Worm (Caenorhabditis elegans): ENCODE measurements around the gene srb-12.

The srb-12 gene

DNA sequence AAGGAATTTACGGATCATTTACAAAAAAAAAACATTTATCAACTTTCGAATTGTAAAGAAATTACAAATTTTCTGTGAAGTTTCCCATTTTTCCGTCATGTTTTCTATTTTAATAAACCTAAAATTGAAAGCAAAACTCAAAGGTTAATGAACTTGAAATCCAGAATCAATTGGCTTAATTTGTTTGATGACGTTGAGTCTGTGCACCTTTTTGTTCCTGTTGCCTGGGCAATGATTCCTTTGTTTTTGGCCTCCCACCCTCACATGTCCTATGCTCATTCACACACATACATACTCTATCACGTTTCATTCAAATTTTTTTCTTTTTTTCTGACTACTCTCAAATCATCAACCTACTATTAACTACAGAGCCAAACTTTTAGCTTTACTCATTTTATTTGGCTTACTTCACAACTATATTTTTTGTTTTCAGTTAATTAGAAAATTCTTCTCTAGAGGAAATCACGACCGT is 18.1 kb downstream of the srb-12 start, which contains the start of gene F58A6.2:
Gene F58A6.2, plus strand, starts transcription at position 422 of the 472 bp plus-strand sequence.
- no peak for TF ChIP-seq ceh-16 (tag; optimal IDR thresholded peaks at IDR 0.05)
- no peak for TF ChIP-seq C34F6.9 (tag; optimal IDR thresholded peaks at IDR 0.05)
- TF ChIP-seq nhr-10 (tag; optimal IDR thresholded peaks at IDR 0.05) = no peak
- TF ChIP-seq zag-1 (tag; optimal IDR thresholded peaks at IDR 0.05) = no peak
- no peak for TF ChIP-seq lsy-2 (tag; optimal IDR thresholded peaks at IDR 0.05)
- no peak for TF ChIP-seq fos-1 (tag; optimal IDR thresholded peaks at IDR 0.05)
- TF ChIP-seq nhr-12 (tag; optimal IDR thresholded peaks at IDR 0.05) = no peak
- TF ChIP-seq nhr-6 (tag; optimal IDR thresholded peaks at IDR 0.05) = no peak
- TF ChIP-seq ztf-1 (GFP tag; conservative IDR thresholded peaks at IDR 0.05) = no peak
- no peak for TF ChIP-seq alr-1 (tag; optimal IDR thresholded peaks at IDR 0.05)

DNA sequence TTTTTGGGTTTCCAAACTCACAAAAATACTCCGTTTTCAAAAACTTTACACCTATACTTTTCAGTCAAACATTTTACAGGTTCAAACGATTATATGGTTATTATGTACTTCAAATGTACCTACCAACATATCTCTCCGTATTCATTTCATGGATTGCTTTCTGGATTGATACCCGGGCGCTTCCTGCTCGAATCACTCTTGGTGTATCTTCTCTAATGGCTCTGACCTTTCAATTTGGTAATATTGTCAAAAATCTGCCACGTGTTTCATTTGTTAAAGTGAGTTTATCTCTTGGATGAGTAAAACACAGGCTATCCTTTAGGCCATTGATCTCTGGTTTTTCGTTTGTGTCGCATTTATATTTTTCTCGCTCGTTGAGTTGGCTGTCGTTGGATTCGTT is 22.6 kb downstream of the srb-12 start:
- TF ChIP-seq alr-1 (tag; optimal IDR thresholded peaks at IDR 0.05) (no peak), egl-27 (tag; optimal IDR thresholded peaks at IDR 0.05) (no peak), snpc-4 (tag; optimal IDR thresholded peaks at IDR 0.05) (no peak), unc-39 (tag; optimal IDR thresholded peaks at IDR 0.05) (no peak), sem-4 (tag; optimal IDR thresholded peaks at IDR 0.05) (no peak), fos-1 (tag; optimal IDR thresholded peaks at IDR 0.05) (no peak), ztf-1 (GFP tag; conservative IDR thresholded peaks at IDR 0.05) (no peak), sma-9 (GFP tag; optimal IDR thresholded peaks at IDR 0.05) (no peak), sma-9 (tag; optimal IDR thresholded peaks at IDR 0.05) (no peak), R02D3.7 (tag; optimal IDR thresholded peaks at IDR 0.05) (no peak), peb-1 (tag; optimal IDR thresholded peaks at IDR 0.05) (no peak), nhr-77 (tag; optimal IDR thresholded peaks at IDR 0.05) (no peak), gmeb-1 (tag; optimal IDR thresholded peaks at IDR 0.05) (no peak), crh-2 (tag; optimal IDR thresholded peaks at IDR 0.05) (no peak), nhr-237 (tag; optimal IDR thresholded peaks at IDR 0.05) (no peak), sma-3 (GFP tag; optimal IDR thresholded peaks at IDR 0.05) (no peak), ceh-16 (tag; optimal IDR thresholded peaks at IDR 0.05) (no peak), nhr-6 (tag; optimal IDR thresholded peaks at IDR 0.05) (no peak), ama-1 (optimal IDR thresholded peaks at IDR 0.05) (no peak)

DNA sequence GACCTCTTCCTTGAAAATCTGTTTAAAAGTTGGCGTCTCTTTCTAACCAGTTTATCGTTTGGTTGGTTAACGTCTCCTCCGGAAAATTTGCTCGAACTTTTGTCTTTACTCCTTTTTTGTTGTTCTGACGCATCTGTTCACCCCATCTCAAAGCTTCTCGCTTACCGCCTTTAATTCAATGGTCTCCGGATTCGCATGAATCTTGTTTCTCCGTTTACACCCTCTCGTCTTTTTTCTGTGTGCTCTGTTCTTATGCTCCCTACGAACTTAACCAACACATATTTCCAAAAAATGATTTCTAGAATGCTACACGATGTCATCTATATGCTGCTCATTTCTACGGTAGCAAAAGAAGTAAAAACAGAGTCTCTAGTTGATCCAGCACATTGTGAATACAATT is 24.4 kb downstream of the srb-12 start, which contains the start of gene lgc-56:
Gene lgc-56, plus strand, starts transcription at position 301 of the 400 bp plus-strand sequence.
- TF ChIP-seq blmp-1 (tag; optimal IDR thresholded peaks at IDR 0.05; ENCODE audit: insufficient read depth) = no peak
- TF ChIP-seq nhr-21 (tag; optimal IDR thresholded peaks at IDR 0.05) = no peak
- TF ChIP-seq ztf-4 (tag; optimal IDR thresholded peaks at IDR 0.05) = no peak
- no peak for TF ChIP-seq snpc-4 (tag; optimal IDR thresholded peaks at IDR 0.05)
- TF ChIP-seq aly-2 (tag; optimal IDR thresholded peaks at IDR 0.05) = no peak
- no peak for TF ChIP-seq ceh-16 (tag; optimal IDR thresholded peaks at IDR 0.05)

DNA sequence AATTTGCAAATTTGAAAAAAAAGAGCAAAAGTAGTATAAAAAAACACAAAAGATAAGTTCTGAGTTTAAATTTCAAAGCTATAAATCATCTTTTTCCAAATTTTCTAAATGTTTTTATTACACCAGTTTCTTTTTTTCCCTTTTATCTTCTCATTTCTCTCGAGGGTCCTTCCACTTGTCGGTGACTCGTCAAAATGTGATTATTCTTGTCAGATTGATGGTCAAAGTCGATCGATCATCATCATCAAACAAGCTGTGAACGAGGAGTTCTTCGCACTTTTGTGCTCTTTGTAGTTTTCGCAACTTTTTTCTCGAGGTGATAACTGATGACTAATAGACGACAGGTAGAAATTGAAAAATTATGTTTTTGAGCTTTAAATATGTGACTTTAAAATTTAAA is 33.8 kb downstream of the srb-12 start:
- TF ChIP-seq mbf-1 (tag; optimal IDR thresholded peaks at IDR 0.05) (no peak), unc-62 (GFP tag; optimal IDR thresholded peaks at IDR 0.05) (peak; percentile 7)

- TF ChIP-seq nhr-129 (tag; optimal IDR thresholded peaks at IDR 0.05) (no peak), mdl-1 (tag; optimal IDR thresholded peaks at IDR 0.05) (no peak), nhr-6 (tag; optimal IDR thresholded peaks at IDR 0.05) (no peak), ama-1 (optimal IDR thresholded peaks at IDR 0.05) (no peak), fos-1 (tag; optimal IDR thresholded peaks at IDR 0.05) (no peak), ztf-4 (tag; optimal IDR thresholded peaks at IDR 0.05) (no peak), skn-1 (tag; optimal IDR thresholded peaks at IDR 0.05) (no peak), lin-39 (tag; optimal IDR thresholded peaks at IDR 0.05) (no peak), sma-3 (GFP tag; optimal IDR thresholded peaks at IDR 0.05) (no peak), unc-55 (GFP tag; optimal IDR thresholded peaks at IDR 0.05) (no peak), dmd-4 (tag; optimal IDR thresholded peaks at IDR 0.05) (no peak), lsy-2 (tag; optimal IDR thresholded peaks at IDR 0.05) (no peak), unc-39 (tag; optimal IDR thresholded peaks at IDR 0.05) (no peak), zag-1 (tag; optimal IDR thresholded peaks at IDR 0.05) (no peak), C34F6.9 (tag; optimal IDR thresholded peaks at IDR 0.05) (no peak), nhr-237 (tag; optimal IDR thresholded peaks at IDR 0.05) (no peak), ceh-16 (tag; optimal IDR thresholded peaks at IDR 0.05) (no peak), elt-3 (tag; optimal IDR thresholded peaks at IDR 0.05) (no peak), peb-1 (tag; optimal IDR thresholded peaks at IDR 0.05) (no peak), nhr-25 (tag; optimal IDR thresholded peaks at IDR 0.05) (no peak)
Observed at ce11 chrII:5115733-5116132, 38.7 kb downstream of the srb-12 start, which contains the start of gene srsy-1. srsy-1 (plus strand) TSS chrII:5116033.

All from whole organism, L2 larva.